Fruit fly (Drosophila melanogaster) whole organism, embryonic: ENCODE measurements around the gene Sec61alpha.

ENCODE experiments used
- Ada2b ChIP-seq: fragments of 200-800 bp; sonication (Bioruptor generic); IDR thresholded peaks from 2 replicates; pipeline ENCODE4 v1.3.6; 2022; ENCODE audit warnings: missing biosample characterization, missing genetic modification characterization
- CG10274 ChIP-seq: fragments of 200-800 bp; sonication (Bioruptor generic); optimal IDR thresholded peaks from 3 replicates; lab custom pipeline; 2017; ENCODE audit warnings: missing biosample characterization, mild to moderate bottlenecking, missing genetic modification characterization
- CG10462 ChIP-seq: fragments of 200-800 bp; sonication (Bioruptor generic); optimal IDR thresholded peaks from 2 replicates; lab custom pipeline; 2016; ENCODE audit warnings: missing biosample characterization, missing genetic modification characterization
- CG12659 ChIP-seq: fragments of 200-800 bp; sonication (Bioruptor generic); optimal IDR thresholded peaks from 3 replicates; lab custom pipeline; 2017; ENCODE audit warnings: mild to moderate bottlenecking, missing biosample characterization, missing genetic modification reagents, missing genetic modification characterization
- CG12744 ChIP-seq: fragments of 200-800 bp; sonication (Bioruptor generic); optimal IDR thresholded peaks from 2 replicates; lab custom pipeline; 2016; ENCODE audit warnings: missing biosample characterization, missing genetic modification characterization
- CG13296 ChIP-seq: fragments of 200-800 bp; sonication (Bioruptor generic); optimal IDR thresholded peaks from 3 replicates; lab custom pipeline; 2018; ENCODE audit warnings: missing biosample characterization, mild to moderate bottlenecking, missing genetic modification characterization
- CG14860 ChIP-seq: fragments of 200-800 bp; sonication (Bioruptor generic); IDR thresholded peaks from 3 replicates; pipeline ENCODE4 v1.3.6; 2022; ENCODE audit warnings: missing biosample characterization, missing genetic modification characterization; ENCODE audit not compliant: partially characterized antibody
- CG17568 ChIP-seq: fragments of 200-800 bp; sonication (Bioruptor generic); optimal IDR thresholded peaks from 2 replicates; lab custom pipeline; 2018; ENCODE audit warnings: missing biosample characterization, mild to moderate bottlenecking, missing genetic modification characterization, moderate library complexity
- CG18262 ChIP-seq: fragments of 200-800 bp; optimal IDR thresholded peaks from 3 replicates; lab custom pipeline; 2019; ENCODE audit warnings: missing biosample characterization, mild to moderate bottlenecking, missing genetic modification characterization, moderate library complexity
- CG2678 ChIP-seq: fragments of 200-800 bp; sonication (Bioruptor generic); optimal IDR thresholded peaks from 3 replicates; lab custom pipeline; 2019; ENCODE audit warnings: missing biosample characterization, mild to moderate bottlenecking, missing genetic modification characterization, moderate library complexity
- CG3163 ChIP-seq: fragments of 200-800 bp; sonication (Bioruptor generic); optimal IDR thresholded peaks from 3 replicates; lab custom pipeline; 2016; ENCODE audit warnings: missing biosample characterization, missing genetic modification characterization
- CG32767 ChIP-seq: fragments of 200-800 bp; sonication (Bioruptor generic); IDR thresholded peaks from 2 replicates; pipeline ENCODE4 v1.3.6; 2022; ENCODE audit warnings: missing biosample characterization, missing genetic modification characterization
- CG33557 ChIP-seq: fragments of 200-800 bp; sonication (Bioruptor generic); optimal IDR thresholded peaks from 2 replicates; lab custom pipeline; 2019; ENCODE audit warnings: missing biosample characterization, mild to moderate bottlenecking, missing genetic modification characterization, moderate library complexity
- CG4360 ChIP-seq: fragments of 200-800 bp; sonication (Bioruptor generic); IDR thresholded peaks from 2 replicates; pipeline ENCODE4 v1.3.6; 2022; ENCODE audit warnings: missing biosample characterization, missing genetic modification characterization
- CG4617 ChIP-seq: fragments of 200-800 bp; sonication (Bioruptor generic); optimal IDR thresholded peaks from 3 replicates; lab custom pipeline; 2016; ENCODE audit warnings: missing biosample characterization, missing genetic modification characterization, borderline replicate concordance
- CG6254 ChIP-seq: fragments of 200-800 bp; sonication (Bioruptor generic); optimal IDR thresholded peaks from 3 replicates; lab custom pipeline; 2017; ENCODE audit warnings: mild to moderate bottlenecking, missing biosample characterization, missing genetic modification reagents, missing genetic modification characterization
- CG6689 ChIP-seq: fragments of 200-800 bp; sonication (Bioruptor generic); IDR thresholded peaks from 2 replicates; pipeline ENCODE4 v1.3.6; 2022; ENCODE audit warnings: missing biosample characterization, missing genetic modification characterization
- CG7271 ChIP-seq: fragments of 200-800 bp; sonication (Bioruptor generic); optimal IDR thresholded peaks from 2 replicates; lab custom pipeline; 2018; ENCODE audit warnings: missing biosample characterization, mild to moderate bottlenecking, missing genetic modification characterization, moderate library complexity
- CG7556 ChIP-seq: fragments of 200-800 bp; sonication (Bioruptor generic); optimal IDR thresholded peaks from 2 replicates; lab custom pipeline; 2017; ENCODE audit warnings: missing biosample characterization, mild to moderate bottlenecking, missing genetic modification characterization
- CrebB ChIP-seq: fragments of 200-800 bp; sonication (Bioruptor generic); optimal IDR thresholded peaks from 3 replicates; lab custom pipeline; 2018; ENCODE audit warnings: missing biosample characterization, mild to moderate bottlenecking, missing genetic modification characterization
- Dip3 ChIP-seq: fragments of 200-800 bp; sonication (Bioruptor generic); optimal IDR thresholded peaks from 3 replicates; lab custom pipeline; 2016; ENCODE audit warnings: missing biosample characterization, missing genetic modification characterization
- Doc2 ChIP-seq: fragments of 200-800 bp; sonication (Bioruptor generic); IDR thresholded peaks from 2 replicates; pipeline ENCODE4 v1.3.6; 2022; ENCODE audit warnings: missing biosample characterization, missing genetic modification characterization
- Elba2 ChIP-seq: fragments of 200-800 bp; sonication (Bioruptor generic); optimal IDR thresholded peaks from 3 replicates; lab custom pipeline; 2016; ENCODE audit warnings: missing biosample characterization, missing genetic modification characterization
- GATAe ChIP-seq: fragments of 200-800 bp; sonication (Bioruptor generic); conservative IDR thresholded peaks from 2 replicates; pipeline ENCODE4 v1.3.6; 2022; ENCODE audit warnings: missing biosample characterization, missing genetic modification characterization
- Gug ChIP-seq: fragments of 200-800 bp; sonication (Bioruptor generic); IDR thresholded peaks from 4 replicates; pipeline ENCODE4 v1.3.6; 2022; ENCODE audit warnings: missing biosample characterization, missing genetic modification characterization
- HLH4C ChIP-seq: fragments of 200-800 bp; sonication (Bioruptor generic); IDR thresholded peaks from 3 replicates; pipeline ENCODE4 v1.3.6; 2022; ENCODE audit warnings: missing biosample characterization, missing genetic modification characterization; ENCODE audit not compliant: partially characterized antibody
- MBD-R2 ChIP-seq: fragments of 200-800 bp; sonication (Bioruptor generic); IDR thresholded peaks from 2 replicates; pipeline ENCODE4 v1.3.6; 2022; ENCODE audit warnings: missing biosample characterization, missing genetic modification characterization
- MTF-1 ChIP-seq: fragments of 200-800 bp; sonication (Bioruptor generic); optimal IDR thresholded peaks from 2 replicates; lab custom pipeline; 2018; ENCODE audit warnings: missing biosample characterization, mild to moderate bottlenecking, missing genetic modification characterization, borderline replicate concordance
- Meics ChIP-seq: fragments of 200-800 bp; sonication (Bioruptor generic); optimal IDR thresholded peaks from 2 replicates; lab custom pipeline; 2017; ENCODE audit warnings: missing biosample characterization, mild to moderate bottlenecking, missing genetic modification characterization
- Myb ChIP-seq: fragments of 200-800 bp; sonication (Bioruptor generic); optimal IDR thresholded peaks from 2 replicates; lab custom pipeline; 2016; ENCODE audit warnings: missing biosample characterization, missing genetic modification characterization
- Trl ChIP-seq, 3 experiments: fragments of >200 bp in 2 of 3; fragments of 200-800 bp in 1 of 3; sonication (Bioruptor generic) in 1 of 3; optimal IDR thresholded peaks; 2 replicates in 1 of 3; 3 replicates in 2 of 3; lab custom pipeline; 2016 to 2017; ENCODE audit warnings: missing biosample characterization in 1 of 3, missing genetic modification characterization in 1 of 3
- abd-A ChIP-seq: fragments of 200-800 bp; sonication (Bioruptor generic); optimal IDR thresholded peaks from 3 replicates; lab custom pipeline; 2019; ENCODE audit warnings: missing biosample characterization, mild to moderate bottlenecking, missing genetic modification characterization, moderate library complexity
- dpn ChIP-seq, 2 experiments: fragments of 200-800 bp; sonication (Bioruptor generic); optimal IDR thresholded peaks; 3 replicates each; lab custom pipeline; 2016; ENCODE audit warnings: missing biosample characterization in 2 of 2, missing genetic modification characterization in 2 of 2
- grau ChIP-seq: fragments of 200-800 bp; optimal IDR thresholded peaks from 3 replicates; lab custom pipeline; 2019; ENCODE audit warnings: missing biosample characterization, mild to moderate bottlenecking, missing genetic modification characterization, moderate library complexity
- ham ChIP-seq: fragments of 200-800 bp; sonication (Bioruptor generic); IDR thresholded peaks from 2 replicates; pipeline ENCODE4 v1.3.6; 2022; ENCODE audit warnings: missing biosample characterization, missing genetic modification characterization
- kay ChIP-seq: fragments of 200-800 bp; sonication (Bioruptor generic); optimal IDR thresholded peaks from 2 replicates; lab custom pipeline; 2016; ENCODE audit warnings: missing biosample characterization, missing genetic modification characterization
- klu ChIP-seq: fragments of 200-800 bp; sonication (Bioruptor generic); IDR thresholded peaks from 2 replicates; pipeline ENCODE4 v1.3.6; 2022; ENCODE audit warnings: missing biosample characterization, missing genetic modification characterization
- lola ChIP-seq, 3 experiments: fragments of >200 bp in 2 of 3; fragments of 200-800 bp in 1 of 3; sonication (Bioruptor generic) in 1 of 3; optimal IDR thresholded peaks; 2 replicates each; lab custom pipeline; 2017 to 2019; ENCODE audit warnings: missing biosample characterization in 3 of 3, missing genetic modification characterization in 3 of 3, mild to moderate bottlenecking in 1 of 3, moderate library complexity in 1 of 3
- mirr ChIP-seq: fragments of 200-800 bp; sonication (Bioruptor generic); optimal IDR thresholded peaks from 3 replicates; lab custom pipeline; 2018; ENCODE audit warnings: missing biosample characterization, mild to moderate bottlenecking, missing genetic modification characterization
- p53 ChIP-seq: fragments of 200-800 bp; sonication (Bioruptor generic); optimal IDR thresholded peaks from 2 replicates; lab custom pipeline; 2016; ENCODE audit warnings: missing biosample characterization, missing genetic modification characterization
- pan ChIP-seq, 4 experiments: fragments of >200 bp in 3 of 4; fragments of 200-800 bp in 1 of 4; sonication (Bioruptor generic) in 1 of 4; optimal IDR thresholded peaks in 3 of 4; IDR thresholded peaks in 1 of 4; 2 replicates each; pipeline versions ENCODE4 v1.3.6 to Lab custom; 2017 to 2022; ENCODE audit warnings: missing biosample characterization in 2 of 4, missing genetic modification characterization in 2 of 4, mixed read lengths in 1 of 4
- tna ChIP-seq: fragments of 200-800 bp; sonication (Bioruptor generic); IDR thresholded peaks from 2 replicates; pipeline ENCODE4 v1.3.6; 2022; ENCODE audit warnings: missing biosample characterization, missing genetic modification characterization; ENCODE audit not compliant: partially characterized antibody
- trem ChIP-seq: fragments of 200-800 bp; optimal IDR thresholded peaks from 3 replicates; lab custom pipeline; 2019; ENCODE audit warnings: missing biosample characterization, mild to moderate bottlenecking, missing genetic modification characterization, moderate library complexity
- vvl ChIP-seq: fragments of 200-800 bp; sonication (Bioruptor generic); IDR thresholded peaks from 2 replicates; pipeline ENCODE4 v1.3.6; 2022; ENCODE audit warnings: missing biosample characterization, missing genetic modification characterization
- z ChIP-seq: fragments of 200-800 bp; sonication (Bioruptor generic); IDR thresholded peaks from 3 replicates; pipeline ENCODE4 v1.3.6; 2022; ENCODE audit warnings: missing biosample characterization, missing genetic modification characterization
- zfh1 ChIP-seq: fragments of 200-800 bp; sonication (Bioruptor generic); IDR thresholded peaks from 3 replicates; pipeline ENCODE4 v1.3.6; 2022; ENCODE audit warnings: missing biosample characterization, missing genetic modification characterization

Gene Sec61alpha

dm6 chr2L:6461497-6461896 is 18.9 kb downstream of the Sec61alpha start (continued):
- peak; percentile 20 for TF ChIP-seq CG18262 (tag; lab: Kevin White, UChicago)
- no peak for TF ChIP-seq ham (GFP tag; lab: Robert Waterston, UW)
- TF ChIP-seq CG10462 (GFP tag; lab: Kevin White, UChicago) = no peak
- TF ChIP-seq Meics (GFP tag; lab: Kevin White, UChicago) = no peak
- no peak for TF ChIP-seq CG14860 (GFP tag; lab: Robert Waterston, UW)
- no peak for TF ChIP-seq Myb (GFP tag; lab: Kevin White, UChicago)
- TF ChIP-seq CG13296 = peak; percentile 19
- TF ChIP-seq CG7271 (tag; lab: Kevin White, UChicago) = no peak
- TF ChIP-seq CrebB (tag; lab: Kevin White, UChicago) = no peak
- no peak for TF ChIP-seq CG33557 (GFP tag; lab: Kevin White, UChicago)
- peak; percentile 57 for TF ChIP-seq CG2678 (tag; lab: Kevin White, UChicago)
- no peak for TF ChIP-seq Trl (optimal IDR thresholded peaks at IDR 0.05; lab: Kevin White, UChicago)
- no peak for TF ChIP-seq Trl (GFP tag; optimal IDR thresholded peaks at IDR 0.05; lab: Kevin White, UChicago)
- peak; percentile 30 for TF ChIP-seq vvl (GFP tag; lab: Robert Waterston, UW)
- TF ChIP-seq klu (GFP tag; lab: Robert Waterston, UW) = no peak
- TF ChIP-seq grau = peak; percentile 7
- TF ChIP-seq Ada2b (GFP tag; lab: Robert Waterston, UW) = no peak
- TF ChIP-seq Dip3 (GFP tag; lab: Kevin White, UChicago) = no peak
- no peak for TF ChIP-seq CG6254 (GFP tag; lab: Kevin White, UChicago)
- no peak for TF ChIP-seq tna
- TF ChIP-seq CG4360 (GFP tag; lab: Robert Waterston, UW) = peak; percentile 40; the same call in 1 of the 2 replicates
- TF ChIP-seq lola (GFP tag; optimal IDR thresholded peaks at IDR 0.05; lab: Kevin White, UChicago) = peak in 1 of 3 experiments; percentile 5
- TF ChIP-seq abd-A (tag; lab: Kevin White, UChicago) = no peak
- peak; percentile 16 for TF ChIP-seq CG10274
- TF ChIP-seq CG17568 (GFP tag; lab: Kevin White, UChicago) = peak; percentile 54
- TF ChIP-seq zfh1 (GFP tag; lab: Robert Waterston, UW) = peak; percentile 46; the same call in 1 of the 3 replicates
- no peak for TF ChIP-seq Gug (GFP tag; lab: Robert Waterston, UW)
- no peak for TF ChIP-seq mirr (GFP tag; lab: Kevin White, UChicago)
- no peak for TF ChIP-seq CG7556 (GFP tag; lab: Kevin White, UChicago)
- TF ChIP-seq pan (optimal IDR thresholded peaks at IDR 0.05; lab: Kevin White, UChicago) = no peak
- peak in 1 of 2 experiments; percentile 35 for TF ChIP-seq pan (GFP tag; optimal IDR thresholded peaks at IDR 0.05 in 1 of 2, IDR thresholded peaks at IDR 0.05 in 1 of 2)

- TF ChIP-seq CG32767 (GFP tag; lab: Robert Waterston, UW) (no peak), HLH4C (0 out of 3 replicates have a peak, but pooled peaks have one; percentile 9), dpn (GFP tag; optimal IDR thresholded peaks at IDR 0.05; lab: Kevin White, UChicago) (no peak)
- TF ChIP-seq, all 482 proteins: peak for 1
These were observed 22.8 kb downstream of the Sec61alpha start for dm6 chr2L:6457583-6457982.

DNA sequence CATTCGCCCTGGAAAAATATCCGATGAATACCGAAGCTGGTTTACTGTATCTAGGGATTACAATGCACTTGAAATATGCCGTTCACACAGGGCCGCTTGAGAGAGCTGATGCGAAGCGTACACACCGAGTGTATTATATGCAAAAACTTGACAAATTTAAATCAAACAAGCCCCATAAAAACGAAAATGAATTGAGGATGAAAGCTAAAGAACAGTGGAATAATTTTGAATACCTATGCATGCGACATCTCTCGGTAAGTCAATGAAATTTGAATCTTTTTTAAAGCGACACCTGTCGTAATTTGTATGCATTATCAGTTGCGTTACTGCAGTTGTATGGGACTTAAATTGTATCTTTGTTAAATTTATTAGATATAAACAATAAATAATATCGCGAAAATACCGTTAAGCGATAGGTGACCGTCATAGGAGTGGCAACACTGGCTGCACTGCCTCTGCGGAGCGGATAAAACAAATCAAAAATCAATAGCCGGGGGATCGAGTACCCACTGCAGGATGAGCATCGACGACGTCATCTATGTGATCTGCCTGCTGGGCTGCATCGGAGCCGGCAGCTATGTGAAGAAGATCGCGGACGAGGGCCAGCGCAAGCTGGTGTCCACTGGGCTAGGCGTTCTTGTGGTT is 24.3 kb downstream of the Sec61alpha start, which contains the start of gene frj:
frj (plus strand) TSS at position 98 of the 645 bp plus-strand sequence.
- TF ChIP-seq MTF-1 (GFP tag; lab: Kevin White, UChicago) (peak; percentile 31), GATAe (no peak), HLH4C (0 out of 3 replicates have a peak, but pooled peaks have one; percentile 45), Elba2 (GFP tag; lab: Kevin White, UChicago) (no peak), CG4617 (GFP tag; lab: Kevin White, UChicago) (peak; percentile 73), trem (peak; percentile 78), p53 (GFP tag; lab: Kevin White, UChicago) (peak; percentile 60), CG10274 (no peak), MBD-R2 (GFP tag; lab: Robert Waterston, UW) (peak; percentile 56), CG3163 (GFP tag; lab: Kevin White, UChicago) (no peak), kay (GFP tag; lab: Kevin White, UChicago) (no peak), CG12659 (GFP tag; lab: Kevin White, UChicago) (peak; percentile 82), CG6689 (GFP tag; lab: Robert Waterston, UW) (peak; percentile 51), CG12744 (GFP tag; lab: Kevin White, UChicago) (peak; percentile 12), z (GFP tag; lab: Robert Waterston, UW) (0 out of 3 replicates have a peak, but pooled peaks have one; percentile 38), Doc2 (GFP tag; lab: Robert Waterston, UW) (no peak)
